Comparison of ENCODE assay signal across 2 worm cellular contexts in the genomic region with DNA sequence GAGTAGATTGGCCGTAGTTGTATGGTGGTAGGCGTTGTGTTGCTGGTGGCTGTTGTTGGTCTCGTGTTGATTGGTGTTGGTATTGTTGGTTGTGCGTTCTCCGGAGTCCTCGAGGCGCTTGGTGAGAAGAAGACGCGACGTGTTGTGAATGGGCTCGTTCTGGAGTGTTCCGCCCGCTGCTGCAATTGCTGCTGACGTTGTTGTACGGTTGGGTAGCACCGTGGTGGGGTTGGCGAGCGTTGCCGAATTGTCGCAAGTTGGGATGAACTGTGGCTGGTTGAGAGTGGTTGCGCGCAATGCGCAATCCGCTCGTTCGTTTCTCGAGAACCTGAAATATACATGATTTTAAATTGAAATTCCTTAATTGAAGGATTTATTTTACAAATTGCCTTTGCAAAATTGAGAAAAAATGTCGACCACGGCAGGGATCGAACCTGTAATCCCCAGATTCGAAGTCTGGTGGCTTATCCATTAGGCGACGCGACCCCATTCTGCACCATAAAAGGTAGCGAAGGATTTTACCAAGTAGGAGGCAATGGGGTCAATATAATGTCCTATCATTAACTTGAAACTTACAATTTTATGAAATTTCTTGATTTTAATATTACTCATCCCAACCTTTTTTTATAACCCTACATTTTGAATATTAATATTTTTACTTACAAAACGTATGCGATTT.
TF ChIP-seq lines count a peak whose summit lies in the region.

No protein-coding gene starts in this region.

TF ChIP-seq in whole organism, L4 larva, 104 proteins besides CTCF, POLR2A, EP300 and RAD21:
- TF ChIP-seq unc-62 (GFP tag; optimal IDR thresholded peaks at IDR 0.05 in 1 of 2; lab: Kevin White, UChicago) (peak in 1 of 2 experiments; percentile 79), unc-62 (tag; optimal IDR thresholded peaks at IDR 0.05; lab: Kevin White, UChicago) (no peak), egl-43 (GFP tag; IDR thresholded peaks at IDR 0.05; lab: Robert Waterston, UW) (0 out of 2 replicates have a peak, but pooled peaks have one; percentile 26), arid-1 (GFP tag; conservative IDR thresholded peaks at IDR 0.05; lab: Robert Waterston, UW) (no peak), snpc-1.2 (GFP tag; IDR thresholded peaks at IDR 0.05; lab: Robert Waterston, UW) (no peak), ztf-7 (tag; optimal IDR thresholded peaks at IDR 0.05; lab: Kevin White, UChicago) (no peak), gei-8 (GFP tag; optimal IDR thresholded peaks at IDR 0.05; lab: Kevin White, UChicago) (no peak), set-16 (GFP tag; IDR thresholded peaks at IDR 0.05; lab: Robert Waterston, UW) (peak; percentile 53), D1046.2 (GFP tag; IDR thresholded peaks at IDR 0.05; lab: Robert Waterston, UW) (no peak), lim-7 (GFP tag; IDR thresholded peaks at IDR 0.05; lab: Robert Waterston, UW) (no peak), fkh-10 (GFP tag; optimal IDR thresholded peaks at IDR 0.05; lab: Kevin White, UChicago) (no peak), daf-8 (GFP tag; IDR thresholded peaks at IDR 0.05; lab: Robert Waterston, UW) (no peak)

TF ChIP-seq in whole organism, young adult, 124 proteins besides CTCF, POLR2A, EP300 and RAD21:
- TF ChIP-seq rpc-1 (optimal IDR thresholded peaks at IDR 0.05; lab: Kevin White, UChicago): peak; percentile 39
- peak; percentile 72 for TF ChIP-seq rpc-1 (tag; optimal IDR thresholded peaks at IDR 0.05; lab: Kevin White, UChicago)
- TF ChIP-seq zfh-2 (GFP tag; conservative IDR thresholded peaks at IDR 0.05; lab: Robert Waterston, UW): peak; percentile 71
- TF ChIP-seq B0261.1 (tag; optimal IDR thresholded peaks at IDR 0.05; lab: Kevin White, UChicago): peak; percentile 45
- no peak for TF ChIP-seq sptf-2 (GFP tag; optimal IDR thresholded peaks at IDR 0.05; lab: Kevin White, UChicago)
- peak; percentile 80 for TF ChIP-seq tbp1 (GFP tag; optimal IDR thresholded peaks at IDR 0.05; lab: Kevin White, UChicago)
